Fruit fly (Drosophila melanogaster) whole organism, embryonic: Measurements from ENCODE around the gene Tmep.
A peak's percentile ranks its signal among the peaks of the same experiment; 100 is the strongest.

Source experiments
- ATbp ChIP-seq: fragments of 200-800 bp; sonication (Bioruptor generic); optimal IDR thresholded peaks from 2 replicates; lab custom pipeline; 2017; ENCODE audit warnings: missing biosample characterization, mild to moderate bottlenecking, missing genetic modification characterization, missing genetic modification reagents
- Adf1 ChIP-seq: fragments of 200-800 bp; sonication (Bioruptor generic); IDR thresholded peaks from 2 replicates; pipeline ENCODE4 v1.3.6; 2022; ENCODE audit warnings: missing biosample characterization, missing genetic modification characterization
- Bdp1 ChIP-seq: fragments of 200-800 bp; sonication (Bioruptor generic); optimal IDR thresholded peaks from 3 replicates; lab custom pipeline; 2016; ENCODE audit warnings: missing biosample characterization, missing genetic modification characterization
- BtbVII ChIP-seq: fragments of 200-800 bp; sonication (Bioruptor generic); optimal IDR thresholded peaks from 3 replicates; lab custom pipeline; 2017; ENCODE audit warnings: missing biosample characterization, mild to moderate bottlenecking, missing genetic modification characterization
- CG10147 ChIP-seq: fragments of 200-800 bp; sonication (Bioruptor generic); optimal IDR thresholded peaks from 2 replicates; lab custom pipeline; 2019; ENCODE audit warnings: missing biosample characterization, mild to moderate bottlenecking, missing genetic modification characterization, moderate library complexity
- CG10462 ChIP-seq: fragments of 200-800 bp; sonication (Bioruptor generic); optimal IDR thresholded peaks from 2 replicates; lab custom pipeline; 2016; ENCODE audit warnings: missing biosample characterization, missing genetic modification characterization
- CG10959 ChIP-seq: fragments of 200-800 bp; sonication (Bioruptor generic); IDR thresholded peaks from 2 replicates; pipeline ENCODE4 v1.3.6; 2022; ENCODE audit warnings: missing biosample characterization, missing genetic modification characterization
- CG10979 ChIP-seq: fragments of 200-800 bp; sonication (Bioruptor generic); optimal IDR thresholded peaks from 2 replicates; lab custom pipeline; 2018; ENCODE audit warnings: missing biosample characterization, mild to moderate bottlenecking, missing genetic modification characterization, moderate library complexity
- CG11560 ChIP-seq: fragments of 200-800 bp; sonication (Bioruptor generic); IDR thresholded peaks from 3 replicates; pipeline ENCODE4 v1.3.6; 2022; ENCODE audit warnings: missing biosample characterization, missing genetic modification characterization
- CG11723 ChIP-seq: fragments of 200-800 bp; sonication (Bioruptor generic); optimal IDR thresholded peaks from 2 replicates; lab custom pipeline; 2017; ENCODE audit warnings: missing biosample characterization, mild to moderate bottlenecking, missing genetic modification characterization
- CG15011 ChIP-seq: fragments of 200-800 bp; sonication (Bioruptor generic); optimal IDR thresholded peaks from 3 replicates; lab custom pipeline; 2018; ENCODE audit warnings: missing biosample characterization, mild to moderate bottlenecking, missing genetic modification characterization
- CG16863 ChIP-seq: fragments of 200-800 bp; sonication (Bioruptor generic); optimal IDR thresholded peaks from 3 replicates; lab custom pipeline; 2016; ENCODE audit warnings: missing biosample characterization, missing genetic modification characterization
- CG2116 ChIP-seq: fragments of 200-800 bp; sonication (Bioruptor generic); optimal IDR thresholded peaks from 3 replicates; lab custom pipeline; 2018; ENCODE audit warnings: missing biosample characterization, mild to moderate bottlenecking, missing genetic modification characterization
- CG2129 ChIP-seq: fragments of 200-800 bp; sonication (Bioruptor generic); IDR thresholded peaks from 2 replicates; pipeline ENCODE4 v1.3.6; 2022; ENCODE audit warnings: missing biosample characterization, missing genetic modification characterization; ENCODE audit not compliant: partially characterized antibody
- CG33213 ChIP-seq: fragments of 200-800 bp; sonication (Bioruptor generic); optimal IDR thresholded peaks from 3 replicates; lab custom pipeline; 2016; ENCODE audit warnings: missing biosample characterization, missing genetic modification characterization
- CG34224 ChIP-seq: fragments of 200-800 bp; sonication (Bioruptor generic); IDR thresholded peaks from 3 replicates; pipeline ENCODE4 v1.3.6; 2022; ENCODE audit warnings: missing biosample characterization, missing genetic modification characterization; ENCODE audit not compliant: partially characterized antibody
- CG6683 ChIP-seq: fragments of 200-800 bp; sonication (Bioruptor generic); optimal IDR thresholded peaks from 2 replicates; lab custom pipeline; 2017; ENCODE audit warnings: missing biosample characterization, mild to moderate bottlenecking, missing genetic modification characterization, missing genetic modification reagents
- CG9215 ChIP-seq: fragments of 200-800 bp; sonication (Bioruptor generic); IDR thresholded peaks from 2 replicates; pipeline ENCODE4 v1.3.6; 2022; ENCODE audit warnings: missing biosample characterization, missing genetic modification characterization
- CG9609 ChIP-seq: fragments of 200-800 bp; sonication (Bioruptor generic); optimal IDR thresholded peaks from 3 replicates; lab custom pipeline; 2016; ENCODE audit warnings: missing biosample characterization, missing genetic modification characterization
- CG9727 ChIP-seq: fragments of 200-800 bp; sonication (Bioruptor generic); optimal IDR thresholded peaks from 3 replicates; lab custom pipeline; 2017; ENCODE audit warnings: missing biosample characterization, mild to moderate bottlenecking, missing genetic modification characterization
- Camta ChIP-seq: fragments of 200-800 bp; sonication (Bioruptor generic); optimal IDR thresholded peaks from 2 replicates; lab custom pipeline; 2016; ENCODE audit warnings: missing biosample characterization, missing genetic modification characterization
- Dek ChIP-seq: fragments of 200-800 bp; sonication (Bioruptor generic); optimal IDR thresholded peaks from 3 replicates; lab custom pipeline; 2019; ENCODE audit warnings: missing biosample characterization, mild to moderate bottlenecking, missing genetic modification characterization, moderate library complexity
- ERR ChIP-seq: fragments of 200-800 bp; sonication (Bioruptor generic); optimal IDR thresholded peaks from 2 replicates; lab custom pipeline; 2016; ENCODE audit warnings: missing biosample characterization, missing genetic modification characterization
- Jarid2 ChIP-seq: fragments of 200-800 bp; sonication (Bioruptor generic); optimal IDR thresholded peaks from 3 replicates; lab custom pipeline; 2017; ENCODE audit warnings: mild to moderate bottlenecking, missing biosample characterization, missing genetic modification reagents, missing genetic modification characterization
- Kr ChIP-seq: fragments of 200-800 bp; sonication (Bioruptor generic); optimal IDR thresholded peaks from 2 replicates; lab custom pipeline; 2017; ENCODE audit warnings: missing biosample characterization, mild to moderate bottlenecking, missing genetic modification characterization
- MESR4 ChIP-seq: fragments of 200-800 bp; sonication (Bioruptor generic); optimal IDR thresholded peaks from 2 replicates; lab custom pipeline; 2018; ENCODE audit warnings: missing biosample characterization, mild to moderate bottlenecking, missing genetic modification characterization, moderate library complexity
- Med ChIP-seq: fragments of 200-800 bp; sonication (Bioruptor generic); peaks from one replicate; lab custom pipeline; 2016; ENCODE audit warnings: missing biosample characterization, missing genetic modification characterization, mild to moderate bottlenecking, inconsistent platforms, moderate library complexity
- Neu2 ChIP-seq: fragments of 200-800 bp; sonication (Bioruptor generic); optimal IDR thresholded peaks from 3 replicates; lab custom pipeline; 2016; ENCODE audit warnings: missing biosample characterization, missing genetic modification characterization, borderline replicate concordance
- Oaz ChIP-seq: fragments of 200-800 bp; sonication (Bioruptor generic); IDR thresholded peaks from 2 replicates; pipeline ENCODE4 v1.3.6; 2022; ENCODE audit warnings: missing biosample characterization, missing genetic modification characterization
- PHDP ChIP-seq: fragments of 200-800 bp; sonication (Bioruptor generic); optimal IDR thresholded peaks from 3 replicates; lab custom pipeline; 2018; ENCODE audit warnings: missing biosample characterization, mild to moderate bottlenecking, missing genetic modification characterization, moderate library complexity
- Rx ChIP-seq: fragments of 200-800 bp; sonication (Bioruptor generic); IDR thresholded peaks from 2 replicates; pipeline ENCODE4 v1.3.6; 2022; ENCODE audit warnings: missing biosample characterization, missing genetic modification characterization
- Scr ChIP-seq: fragments of 200-800 bp; sonication (Bioruptor generic); IDR thresholded peaks from 2 replicates; pipeline ENCODE4 v1.3.6; 2022; ENCODE audit warnings: missing biosample characterization, missing genetic modification characterization; ENCODE audit not compliant: partially characterized antibody
- Tbp ChIP-seq: fragments of >200 bp; optimal IDR thresholded peaks from 2 replicates; lab custom pipeline; 2018; ENCODE audit warnings: missing biosample characterization, missing genetic modification characterization
- al ChIP-seq: fragments of 200-800 bp; sonication (Bioruptor generic); IDR thresholded peaks from 2 replicates; pipeline ENCODE4 v1.3.6; 2022; ENCODE audit warnings: missing biosample characterization, missing genetic modification characterization
- amos ChIP-seq: fragments of 200-800 bp; sonication (Bioruptor generic); IDR thresholded peaks from 2 replicates; pipeline ENCODE4 v1.3.6; 2022; ENCODE audit warnings: missing biosample characterization, missing genetic modification characterization; ENCODE audit not compliant: partially characterized antibody
- bigmax ChIP-seq: fragments of 200-800 bp; sonication (Bioruptor generic); optimal IDR thresholded peaks from 2 replicates; lab custom pipeline; 2018; ENCODE audit warnings: missing biosample characterization, mild to moderate bottlenecking, missing genetic modification characterization
- br ChIP-seq: fragments of >200 bp; optimal IDR thresholded peaks from 2 replicates; lab custom pipeline; 2017
- chn ChIP-seq: fragments of 200-800 bp; sonication (Bioruptor generic); optimal IDR thresholded peaks from 2 replicates; lab custom pipeline; 2016; ENCODE audit warnings: missing biosample characterization, missing genetic modification characterization
- danr ChIP-seq: fragments of 200-800 bp; sonication (Bioruptor generic); IDR thresholded peaks from 2 replicates; pipeline ENCODE4 v1.3.6; 2022; ENCODE audit warnings: missing biosample characterization, missing genetic modification characterization
- grau ChIP-seq: fragments of 200-800 bp; optimal IDR thresholded peaks from 3 replicates; lab custom pipeline; 2019; ENCODE audit warnings: missing biosample characterization, mild to moderate bottlenecking, missing genetic modification characterization, moderate library complexity
- gsb-n ChIP-seq: fragments of 200-800 bp; sonication (Bioruptor generic); optimal IDR thresholded peaks from 3 replicates; lab custom pipeline; 2018; ENCODE audit warnings: missing biosample characterization, mild to moderate bottlenecking, missing genetic modification characterization
- ind ChIP-seq: fragments of 200-800 bp; sonication (Bioruptor generic); optimal IDR thresholded peaks from 3 replicates; lab custom pipeline; 2016; ENCODE audit warnings: missing biosample characterization, missing genetic modification characterization
- inv ChIP-seq: fragments of 200-800 bp; sonication (Bioruptor generic); IDR thresholded peaks from 2 replicates; pipeline ENCODE4 v1.3.6; 2022; ENCODE audit warnings: missing biosample characterization, missing genetic modification characterization; ENCODE audit not compliant: partially characterized antibody
- kah ChIP-seq: fragments of 200-800 bp; sonication (Bioruptor generic); optimal IDR thresholded peaks from 2 replicates; lab custom pipeline; 2018; ENCODE audit warnings: missing biosample characterization, mild to moderate bottlenecking, missing genetic modification characterization
- phol ChIP-seq: fragments of 200-800 bp; sonication (Bioruptor generic); optimal IDR thresholded peaks from 3 replicates; lab custom pipeline; 2018; ENCODE audit warnings: missing biosample characterization, mild to moderate bottlenecking, missing genetic modification characterization, moderate library complexity
- pita ChIP-seq: fragments of 200-800 bp; sonication (Bioruptor generic); optimal IDR thresholded peaks from 2 replicates; lab custom pipeline; 2017; ENCODE audit warnings: missing biosample characterization, mild to moderate bottlenecking, missing genetic modification characterization
- seq ChIP-seq: fragments of 200-800 bp; sonication (Bioruptor generic); IDR thresholded peaks from 2 replicates; pipeline ENCODE4 v1.3.6; 2022; ENCODE audit warnings: missing biosample characterization, missing genetic modification characterization
- ssp ChIP-seq: fragments of 200-800 bp; sonication (Bioruptor generic); IDR thresholded peaks from 2 replicates; pipeline ENCODE4 v1.3.6; 2022; ENCODE audit warnings: missing biosample characterization, missing genetic modification characterization
- tgo ChIP-seq: fragments of 200-800 bp; sonication (Bioruptor generic); IDR thresholded peaks from 3 replicates; pipeline ENCODE4 v1.3.6; 2022; ENCODE audit warnings: missing biosample characterization, missing genetic modification characterization
- zf30C ChIP-seq: fragments of 200-800 bp; sonication (Bioruptor generic); optimal IDR thresholded peaks from 3 replicates; lab custom pipeline; 2018; ENCODE audit warnings: missing biosample characterization, mild to moderate bottlenecking, missing genetic modification characterization

Gene Tmep

DNA sequence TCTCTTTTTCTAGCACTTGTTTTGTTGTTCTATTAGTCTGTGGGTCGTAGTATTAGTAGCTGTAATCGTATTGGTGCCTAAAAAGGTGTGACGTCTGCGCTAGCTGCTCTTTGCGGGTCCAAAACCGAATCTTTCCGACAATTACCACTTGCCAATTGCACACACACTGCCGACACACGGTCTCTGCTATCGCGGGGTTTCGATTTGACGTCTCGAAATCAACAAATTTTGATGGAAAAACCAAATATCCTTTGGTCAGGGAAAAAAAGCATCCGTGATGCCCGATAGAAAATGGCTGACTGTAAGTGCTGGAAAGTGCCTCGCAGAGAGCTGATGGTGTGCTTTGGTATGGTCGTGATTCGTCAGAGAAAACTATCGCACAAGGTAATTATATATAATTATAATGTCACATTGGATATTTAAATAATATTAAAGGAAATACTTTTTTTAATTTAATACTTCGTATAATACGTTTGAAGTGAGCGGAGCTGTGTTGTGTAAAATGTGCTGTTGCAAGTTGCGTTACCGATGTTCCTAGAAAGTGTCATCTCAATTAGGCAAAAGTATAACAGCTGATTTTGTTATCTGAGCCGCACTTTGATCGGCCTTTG lies 10.7 kb upstream of the Tmep start, which contains the start of the genes Pex10 and CG12099 (continued):
- TF ChIP-seq kah (peak; percentile 41), Neu2 (GFP tag; lab: Kevin White, UChicago) (no peak), Camta (peak; percentile 48), Kr (no peak), zf30C (GFP tag; lab: Kevin White, UChicago) (no peak), CG2129 (GFP tag; lab: Robert Waterston, UW) (peak; percentile 90), CG10959 (peak; percentile 88), Dek (tag; lab: Kevin White, UChicago) (peak; percentile 85), CG9609 (GFP tag; lab: Kevin White, UChicago) (peak; percentile 58), CG11560 (tag; lab: Robert Waterston, UW) (peak; percentile 83), Rx (peak; percentile 83), BtbVII (GFP tag; lab: Kevin White, UChicago) (peak; percentile 78), MESR4 (peak; percentile 95), Jarid2 (GFP tag; lab: Kevin White, UChicago) (peak; percentile 61), Tbp (no peak), chn (peak; percentile 81), seq (peak; percentile 72; the same call in 1 of the 2 replicates), CG10462 (GFP tag; lab: Kevin White, UChicago) (peak; percentile 73), gsb-n (tag; lab: Kevin White, UChicago) (no peak), CG15011 (GFP tag; lab: Kevin White, UChicago) (no peak), CG33213 (GFP tag; lab: Kevin White, UChicago) (peak; percentile 59), CG10147 (GFP tag; lab: Kevin White, UChicago) (peak; percentile 83), amos (GFP tag; lab: Robert Waterston, UW) (peak; percentile 89), br (lab: Kevin White, UChicago) (no peak), ATbp (GFP tag; lab: Kevin White, UChicago) (peak; percentile 70), Scr (GFP tag; lab: Robert Waterston, UW) (peak; percentile 97), danr (peak; percentile 86), CG10979 (peak; percentile 76), CG9727 (GFP tag; lab: Kevin White, UChicago) (peak; percentile 91), tgo (GFP tag; lab: Robert Waterston, UW) (peak; percentile 93), CG2116 (GFP tag; lab: Kevin White, UChicago) (peak; percentile 85), ind (GFP tag; lab: Kevin White, UChicago) (peak; percentile 91), Adf1 (GFP tag; lab: Robert Waterston, UW) (peak; percentile 75), ssp (peak; percentile 86), CG16863 (peak; percentile 61), Bdp1 (peak; percentile 50), pita (GFP tag; lab: Kevin White, UChicago) (no peak), ERR (peak; percentile 46), CG9215 (GFP tag; lab: Robert Waterston, UW) (peak; percentile 94), phol (tag; lab: Kevin White, UChicago) (peak; percentile 100), CG11723 (peak; percentile 66), bigmax (GFP tag; lab: Kevin White, UChicago) (no peak), al (GFP tag; lab: Robert Waterston, UW) (peak; percentile 93), Med (GFP tag; lab: Kevin White, UChicago) (peak; percentile 91), CG34224 (GFP tag; lab: Robert Waterston, UW) (peak; percentile 89), PHDP (tag; lab: Kevin White, UChicago) (peak; percentile 74), grau (tag; lab: Kevin White, UChicago) (peak; percentile 88), inv (peak; percentile 90), Oaz (GFP tag; lab: Robert Waterston, UW) (peak; percentile 75), CG6683 (GFP tag; lab: Kevin White, UChicago) (peak; percentile 59)
